Fruit fly (Drosophila melanogaster) whole organism, embryonic: ENCODE measurements around the gene CAH7.

Source experiments
- Aef1 ChIP-seq: fragments of 200-800 bp; sonication (Bioruptor generic); IDR thresholded peaks from 3 replicates; pipeline ENCODE4 v1.3.6; 2022; ENCODE audit warnings: missing biosample characterization, missing genetic modification characterization
- BEAF-32 ChIP-seq: fragments of 200-800 bp; sonication (Bioruptor generic); optimal IDR thresholded peaks from 3 replicates; lab custom pipeline; 2017; ENCODE audit warnings: missing biosample characterization, missing genetic modification characterization, mild to moderate bottlenecking, moderate library complexity, missing genetic modification reagents
- CG10267 ChIP-seq: fragments of 200-800 bp; sonication (Bioruptor generic); optimal IDR thresholded peaks from 2 replicates; lab custom pipeline; 2018; ENCODE audit warnings: missing biosample characterization, mild to moderate bottlenecking, missing genetic modification characterization, moderate library complexity
- CG10462 ChIP-seq: fragments of 200-800 bp; sonication (Bioruptor generic); optimal IDR thresholded peaks from 2 replicates; lab custom pipeline; 2016; ENCODE audit warnings: missing biosample characterization, missing genetic modification characterization
- CG10959 ChIP-seq: fragments of 200-800 bp; sonication (Bioruptor generic); IDR thresholded peaks from 2 replicates; pipeline ENCODE4 v1.3.6; 2022; ENCODE audit warnings: missing biosample characterization, missing genetic modification characterization
- CG12071 ChIP-seq: fragments of 200-800 bp; sonication (Bioruptor generic); optimal IDR thresholded peaks from 3 replicates; lab custom pipeline; 2018; ENCODE audit warnings: missing biosample characterization, mild to moderate bottlenecking, missing genetic modification characterization
- CG13775 ChIP-seq: fragments of 200-800 bp; sonication (Bioruptor generic); optimal IDR thresholded peaks from 3 replicates; lab custom pipeline; 2017; ENCODE audit warnings: missing biosample characterization, mild to moderate bottlenecking, missing genetic modification characterization
- CG15601 ChIP-seq: fragments of 200-800 bp; sonication (Bioruptor generic); optimal IDR thresholded peaks from 3 replicates; lab custom pipeline; 2019; ENCODE audit warnings: missing biosample characterization, mild to moderate bottlenecking, missing genetic modification characterization, moderate library complexity
- CG18262 ChIP-seq: fragments of 200-800 bp; optimal IDR thresholded peaks from 3 replicates; lab custom pipeline; 2019; ENCODE audit warnings: missing biosample characterization, mild to moderate bottlenecking, missing genetic modification characterization, moderate library complexity
- CG18599 ChIP-seq: fragments of 200-800 bp; sonication (Bioruptor generic); optimal IDR thresholded peaks from 3 replicates; lab custom pipeline; 2017; ENCODE audit warnings: missing biosample characterization, missing genetic modification characterization, mild to moderate bottlenecking, moderate library complexity, missing genetic modification reagents
- CG18764 ChIP-seq: fragments of 200-800 bp; sonication (Bioruptor generic); optimal IDR thresholded peaks from 3 replicates; lab custom pipeline; 2016; ENCODE audit warnings: missing biosample characterization, missing genetic modification characterization
- CG2875 ChIP-seq: fragments of 200-800 bp; sonication (Bioruptor generic); optimal IDR thresholded peaks from 2 replicates; lab custom pipeline; 2017; ENCODE audit warnings: missing biosample characterization, mild to moderate bottlenecking, missing genetic modification characterization, missing genetic modification reagents
- CG33213 ChIP-seq: fragments of 200-800 bp; sonication (Bioruptor generic); optimal IDR thresholded peaks from 3 replicates; lab custom pipeline; 2016; ENCODE audit warnings: missing biosample characterization, missing genetic modification characterization
- CG7271 ChIP-seq: fragments of 200-800 bp; sonication (Bioruptor generic); optimal IDR thresholded peaks from 2 replicates; lab custom pipeline; 2018; ENCODE audit warnings: missing biosample characterization, mild to moderate bottlenecking, missing genetic modification characterization, moderate library complexity
- CG7372 ChIP-seq: fragments of 200-800 bp; sonication (Bioruptor generic); IDR thresholded peaks from 2 replicates; pipeline ENCODE4 v1.3.6; 2022; ENCODE audit warnings: missing biosample characterization, missing genetic modification characterization
- CG7928 ChIP-seq: fragments of 200-800 bp; sonication (Bioruptor generic); optimal IDR thresholded peaks from 2 replicates; lab custom pipeline; 2017; ENCODE audit warnings: missing biosample characterization, mild to moderate bottlenecking, missing genetic modification characterization
- CG8281 ChIP-seq: fragments of 200-800 bp; sonication (Bioruptor generic); optimal IDR thresholded peaks from 2 replicates; lab custom pipeline; 2018; ENCODE audit warnings: missing biosample characterization, mild to moderate bottlenecking, missing genetic modification characterization, moderate library complexity
- CG9727 ChIP-seq: fragments of 200-800 bp; sonication (Bioruptor generic); optimal IDR thresholded peaks from 3 replicates; lab custom pipeline; 2017; ENCODE audit warnings: missing biosample characterization, mild to moderate bottlenecking, missing genetic modification characterization
- Chrac-16 ChIP-seq: fragments of 200-800 bp; sonication (Bioruptor generic); optimal IDR thresholded peaks from 3 replicates; lab custom pipeline; 2016; ENCODE audit warnings: missing biosample characterization, missing genetic modification characterization
- D ChIP-seq, 2 experiments: fragments of 200-800 bp in 1 of 2; fragments of >200 bp in 1 of 2; sonication (Bioruptor generic) in 1 of 2; optimal IDR thresholded peaks; 2 replicates in 1 of 2; 3 replicates in 1 of 2; lab custom pipeline; 2017; ENCODE audit warnings: mild to moderate bottlenecking in 1 of 2, missing biosample characterization in 1 of 2, missing genetic modification characterization in 1 of 2, missing genetic modification reagents in 1 of 2
- D19A ChIP-seq: fragments of 200-800 bp; optimal IDR thresholded peaks from 3 replicates; lab custom pipeline; 2019; ENCODE audit warnings: missing biosample characterization, mild to moderate bottlenecking, missing genetic modification characterization, moderate library complexity
- Dip3 ChIP-seq: fragments of 200-800 bp; sonication (Bioruptor generic); optimal IDR thresholded peaks from 3 replicates; lab custom pipeline; 2016; ENCODE audit warnings: missing biosample characterization, missing genetic modification characterization
- E2f2 ChIP-seq: fragments of 200-800 bp; sonication (Bioruptor generic); IDR thresholded peaks from 2 replicates; pipeline ENCODE4 v1.3.6; 2022; ENCODE audit warnings: missing biosample characterization, missing genetic modification characterization
- Neu2 ChIP-seq: fragments of 200-800 bp; sonication (Bioruptor generic); optimal IDR thresholded peaks from 3 replicates; lab custom pipeline; 2016; ENCODE audit warnings: missing biosample characterization, missing genetic modification characterization, borderline replicate concordance
- Nf-YA ChIP-seq: fragments of 200-800 bp; sonication (Bioruptor generic); IDR thresholded peaks from 2 replicates; pipeline ENCODE4 v1.3.6; 2022; ENCODE audit warnings: missing biosample characterization, missing genetic modification characterization
- Opbp ChIP-seq: fragments of 200-800 bp; sonication (Bioruptor generic); IDR thresholded peaks from 3 replicates; pipeline ENCODE4 v1.3.6; 2022; ENCODE audit warnings: missing biosample characterization, missing genetic modification characterization; ENCODE audit not compliant: partially characterized antibody
- Six4 ChIP-seq: fragments of 200-800 bp; sonication (Bioruptor generic); optimal IDR thresholded peaks from 2 replicates; lab custom pipeline; 2016; ENCODE audit warnings: missing biosample characterization, missing genetic modification characterization
- Trl ChIP-seq, 3 experiments: fragments of >200 bp in 2 of 3; fragments of 200-800 bp in 1 of 3; sonication (Bioruptor generic) in 1 of 3; optimal IDR thresholded peaks; 2 replicates in 1 of 3; 3 replicates in 2 of 3; lab custom pipeline; 2016 to 2017; ENCODE audit warnings: missing biosample characterization in 1 of 3, missing genetic modification characterization in 1 of 3
- Usf ChIP-seq: fragments of 200-800 bp; sonication (Bioruptor generic); optimal IDR thresholded peaks from 2 replicates; lab custom pipeline; 2017; ENCODE audit warnings: missing genotype, missing biosample characterization, missing genetic modification characterization
- ase ChIP-seq: fragments of 200-800 bp; sonication (Bioruptor generic); IDR thresholded peaks from 3 replicates; pipeline ENCODE4 v1.3.6; 2022; ENCODE audit warnings: missing biosample characterization, missing genetic modification characterization
- br ChIP-seq: fragments of >200 bp; optimal IDR thresholded peaks from 2 replicates; lab custom pipeline; 2017
- crc ChIP-seq: fragments of 200-800 bp; sonication (Bioruptor generic); optimal IDR thresholded peaks from 2 replicates; lab custom pipeline; 2016; ENCODE audit warnings: missing biosample characterization, missing genetic modification characterization
- danr ChIP-seq: fragments of 200-800 bp; sonication (Bioruptor generic); IDR thresholded peaks from 2 replicates; pipeline ENCODE4 v1.3.6; 2022; ENCODE audit warnings: missing biosample characterization, missing genetic modification characterization
- ham ChIP-seq: fragments of 200-800 bp; sonication (Bioruptor generic); IDR thresholded peaks from 2 replicates; pipeline ENCODE4 v1.3.6; 2022; ENCODE audit warnings: missing biosample characterization, missing genetic modification characterization
- ind ChIP-seq: fragments of 200-800 bp; sonication (Bioruptor generic); optimal IDR thresholded peaks from 3 replicates; lab custom pipeline; 2016; ENCODE audit warnings: missing biosample characterization, missing genetic modification characterization
- lov ChIP-seq, 2 experiments: fragments of 200-800 bp in 1 of 2; fragments of >200 bp in 1 of 2; sonication (Bioruptor generic) in 1 of 2; IDR thresholded peaks in 1 of 2; optimal IDR thresholded peaks in 1 of 2; 2 replicates in 1 of 2; 3 replicates in 1 of 2; pipeline versions ENCODE4 v1.3.6 to Lab custom; 2017 to 2022; ENCODE audit warnings: missing biosample characterization in 1 of 2, missing genetic modification characterization in 1 of 2
- nom ChIP-seq: fragments of 200-800 bp; sonication (Bioruptor generic); optimal IDR thresholded peaks from 2 replicates; lab custom pipeline; 2017; ENCODE audit warnings: missing biosample characterization, missing genetic modification characterization, mild to moderate bottlenecking, moderate library complexity, missing genetic modification reagents
- p53 ChIP-seq: fragments of 200-800 bp; sonication (Bioruptor generic); optimal IDR thresholded peaks from 2 replicates; lab custom pipeline; 2016; ENCODE audit warnings: missing biosample characterization, missing genetic modification characterization
- peb ChIP-seq: fragments of 200-800 bp; sonication (Bioruptor generic); IDR thresholded peaks from 2 replicates; pipeline ENCODE4 v1.3.6; 2022; ENCODE audit warnings: missing biosample characterization, missing genetic modification characterization
- phol ChIP-seq: fragments of 200-800 bp; sonication (Bioruptor generic); optimal IDR thresholded peaks from 3 replicates; lab custom pipeline; 2018; ENCODE audit warnings: missing biosample characterization, mild to moderate bottlenecking, missing genetic modification characterization, moderate library complexity
- pnt ChIP-seq: fragments of 200-800 bp; sonication (Bioruptor generic); optimal IDR thresholded peaks from 3 replicates; lab custom pipeline; 2016; ENCODE audit warnings: missing biosample characterization, missing genetic modification characterization
- sens-2 ChIP-seq: fragments of 200-800 bp; sonication (Bioruptor generic); IDR thresholded peaks from 2 replicates; pipeline ENCODE4 v1.3.6; 2022; ENCODE audit warnings: missing biosample characterization, missing genetic modification characterization
- sim ChIP-seq: fragments of 200-800 bp; sonication (Bioruptor generic); IDR thresholded peaks from 2 replicates; pipeline ENCODE4 v1.3.6; 2022; ENCODE audit warnings: missing biosample characterization, missing genetic modification characterization
- sr ChIP-seq: fragments of 200-800 bp; sonication (Bioruptor generic); IDR thresholded peaks from 3 replicates; pipeline ENCODE4 v1.3.6; 2022; ENCODE audit warnings: missing biosample characterization, missing genetic modification characterization
- stwl ChIP-seq: fragments of 200-800 bp; sonication (Bioruptor generic); optimal IDR thresholded peaks from 3 replicates; lab custom pipeline; 2018; ENCODE audit warnings: missing biosample characterization, mild to moderate bottlenecking, missing genetic modification characterization, moderate library complexity
- twi ChIP-seq: fragments of 200-800 bp; optimal IDR thresholded peaks from 2 replicates; lab custom pipeline; 2019; ENCODE audit warnings: missing biosample characterization, mild to moderate bottlenecking, missing genetic modification characterization, moderate library complexity
- zfh1 ChIP-seq: fragments of 200-800 bp; sonication (Bioruptor generic); IDR thresholded peaks from 3 replicates; pipeline ENCODE4 v1.3.6; 2022; ENCODE audit warnings: missing biosample characterization, missing genetic modification characterization

The CAH7 gene

dm6 chr3R:10139649-10140598, 27.9 kb downstream of the CAH7 start, which contains the start of gene tws (continued):
- TF ChIP-seq Usf (GFP tag; lab: Kevin White, UChicago): no peak
- no peak for TF ChIP-seq D (optimal IDR thresholded peaks at IDR 0.05; lab: Kevin White, UChicago)
- TF ChIP-seq D (GFP tag; optimal IDR thresholded peaks at IDR 0.05; lab: Kevin White, UChicago): peak; percentile 42
- peak; percentile 82 to 92 for TF ChIP-seq Trl (optimal IDR thresholded peaks at IDR 0.05; lab: Kevin White, UChicago)
- TF ChIP-seq Trl (GFP tag; optimal IDR thresholded peaks at IDR 0.05; lab: Kevin White, UChicago): no peak
- no peak for TF ChIP-seq ase
- TF ChIP-seq CG33213: peak; percentile 19
- TF ChIP-seq CG10959 (GFP tag; lab: Robert Waterston, UW): no peak
- TF ChIP-seq Nf-YA (GFP tag; lab: Robert Waterston, UW): no peak
- peak; percentile 51 for TF ChIP-seq CG18599 (GFP tag; lab: Kevin White, UChicago)
- no peak for TF ChIP-seq Neu2 (GFP tag; lab: Kevin White, UChicago)
- no peak for TF ChIP-seq CG18764 (GFP tag; lab: Kevin White, UChicago)
- peak; percentile 4 for TF ChIP-seq pnt (GFP tag; lab: Kevin White, UChicago)
- TF ChIP-seq CG12071: peak; percentile 81
- TF ChIP-seq CG13775: peak; percentile 37
- TF ChIP-seq nom: peak; percentile 35
- TF ChIP-seq zfh1: peak; percentile 38; the same call in 2 of the 3 replicates
- no peak for TF ChIP-seq br (lab: Kevin White, UChicago)
- TF ChIP-seq CG7271 (tag; lab: Kevin White, UChicago): no peak
- peak; percentile 28; the same call in 1 of the 3 replicates for TF ChIP-seq Aef1
- no peak for TF ChIP-seq twi (tag; lab: Kevin White, UChicago)
- TF ChIP-seq BEAF-32: no peak
- peak; percentile 29 for TF ChIP-seq CG8281 (tag; lab: Kevin White, UChicago)
- no peak for TF ChIP-seq ham
- TF ChIP-seq ind (GFP tag; lab: Kevin White, UChicago): peak; percentile 2
- TF ChIP-seq Six4 (GFP tag; lab: Kevin White, UChicago): no peak
- peak; percentile 25 for TF ChIP-seq CG10462 (GFP tag; lab: Kevin White, UChicago)
- TF ChIP-seq sr (GFP tag; lab: Robert Waterston, UW): 0 out of 3 replicates have a peak, but pooled peaks have one; percentile 26
- peak; percentile 57 for TF ChIP-seq CG18262
- no peak for TF ChIP-seq sens-2 (GFP tag; lab: Robert Waterston, UW)
- no peak for TF ChIP-seq peb (GFP tag; lab: Robert Waterston, UW)
- TF ChIP-seq E2f2: peak; percentile 57
- peak; percentile 27 for TF ChIP-seq CG10267 (tag; lab: Kevin White, UChicago)
- TF ChIP-seq p53 (GFP tag; lab: Kevin White, UChicago): no peak
- no peak for TF ChIP-seq CG7928 (GFP tag; lab: Kevin White, UChicago)
- peak; percentile 28 for TF ChIP-seq D19A (tag; lab: Kevin White, UChicago)
- 0 out of 2 replicates have a peak, but pooled peaks have one; percentile 10 for TF ChIP-seq sim (GFP tag; lab: Robert Waterston, UW)
- TF ChIP-seq crc: peak; percentile 6
- peak; percentile 33 for TF ChIP-seq phol (tag; lab: Kevin White, UChicago)
- TF ChIP-seq stwl (tag; lab: Kevin White, UChicago): no peak
- TF ChIP-seq danr (GFP tag; lab: Robert Waterston, UW): no peak
- no peak for TF ChIP-seq Chrac-16 (GFP tag; lab: Kevin White, UChicago)
- peak; percentile 10 for TF ChIP-seq CG15601 (tag; lab: Kevin White, UChicago)
- peak; percentile 54 for TF ChIP-seq CG9727 (GFP tag; lab: Kevin White, UChicago)
- TF ChIP-seq lov (optimal IDR thresholded peaks at IDR 0.05; lab: Kevin White, UChicago): no peak
- peak; percentile 7; the same call in 1 of the 3 replicates for TF ChIP-seq lov (GFP tag; IDR thresholded peaks at IDR 0.05; lab: Robert Waterston, UW)
- no peak for TF ChIP-seq CG7372
- 0 out of 3 replicates have a peak, but pooled peaks have one; percentile 31 for TF ChIP-seq Opbp (GFP tag; lab: Robert Waterston, UW)
- peak; percentile 39 for TF ChIP-seq Dip3 (GFP tag; lab: Kevin White, UChicago)
- peak; percentile 18 for TF ChIP-seq CG2875
